Worm (Caenorhabditis elegans) whole organism, L1 larva: ENCODE measurements around the gene igdb-1.

ENCODE experiments used
- Y116A8C.19 ChIP-seq: sonication (generic microtip); optimal IDR thresholded peaks from 2 replicates; lab custom pipeline; 2016; ENCODE audit warnings: missing compliant biosample characterization, missing genetic modification characterization, borderline replicate concordance
- egl-27 ChIP-seq, 2 experiments: fragments of 150-350 bp in 1 of 2; sonication (generic microtip); optimal IDR thresholded peaks; 3 replicates each; lab custom pipeline; 2017 to 2018; ENCODE audit warnings: missing biosample characterization in 2 of 2, missing genetic modification characterization in 2 of 2, missing genetic modification reagents in 2 of 2
- elt-2 ChIP-seq: sonication (generic microtip); optimal IDR thresholded peaks from 2 replicates; lab custom pipeline; 2016; ENCODE audit warnings: missing genetic modification characterization, mild to moderate bottlenecking, inconsistent platforms, missing compliant biosample characterization, missing genetic modification reagents
- grh-1 ChIP-seq: fragments of 200-800 bp; sonication (Bioruptor generic); IDR thresholded peaks from 2 replicates; pipeline ENCODE4 v1.3.6; 2022; ENCODE audit warnings: missing genetic modification reagents, missing genetic modification characterization, missing compliant biosample characterization
- lin-13 ChIP-seq: fragments of 150-350 bp; optimal IDR thresholded peaks from 2 replicates; lab custom pipeline; 2014; ENCODE audit warnings: missing biosample characterization, missing genetic modification reagents, missing genetic modification characterization
- nhr-11 ChIP-seq: fragments of 150-350 bp; optimal IDR thresholded peaks from 2 replicates; lab custom pipeline; 2014; ENCODE audit warnings: missing biosample characterization, missing genetic modification characterization
- nhr-76 ChIP-seq: sonication (generic microtip); optimal IDR thresholded peaks from 2 replicates; lab custom pipeline; 2017; ENCODE audit warnings: missing biosample characterization, missing genetic modification characterization
- rnt-1 ChIP-seq: sonication (generic microtip); optimal IDR thresholded peaks from 2 replicates; lab custom pipeline; 2016; ENCODE audit warnings: mild to moderate bottlenecking, missing genetic modification characterization, moderate library complexity, missing compliant biosample characterization
- snpc-4 ChIP-seq: fragments of 150-350 bp; optimal IDR thresholded peaks from 2 replicates; lab custom pipeline; 2014; ENCODE audit warnings: missing biosample characterization, missing genetic modification characterization

DNA sequence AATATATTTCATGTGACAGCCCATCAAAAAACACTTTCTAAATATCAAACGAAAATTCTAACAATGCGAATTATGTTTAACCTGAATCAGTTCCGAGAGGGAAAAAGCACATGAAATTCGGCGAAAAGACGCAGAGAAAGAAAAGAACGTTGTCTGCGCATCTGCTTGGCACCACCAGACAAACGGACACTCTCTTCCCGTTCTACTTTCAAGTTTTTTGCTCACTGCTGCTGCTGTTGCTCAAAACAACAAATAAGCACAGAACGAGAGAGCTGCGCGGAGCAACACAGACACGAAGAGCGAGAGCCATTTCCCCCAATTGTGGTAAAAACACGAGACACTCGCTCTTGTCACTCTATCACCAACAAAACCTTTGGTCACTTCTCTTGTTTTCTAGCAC, 14.0 kb upstream of the igdb-1 start:
- TF ChIP-seq nhr-11 (tag; lab: Kevin White, UChicago) (no peak), nhr-76 (tag; lab: Kevin White, UChicago) (no peak), egl-27 (tag; optimal IDR thresholded peaks at IDR 0.05; lab: Kevin White, UChicago) (no peak), elt-2 (tag; lab: Kevin White, UChicago) (no peak), snpc-4 (no peak), Y116A8C.19 (no peak), lin-13 (GFP tag; lab: Kevin White, UChicago) (no peak), grh-1 (no peak), rnt-1 (no peak)
